Fruit fly (Drosophila melanogaster) whole organism, embryonic: ENCODE measurements around the gene vvl.

Experiments used
- Antp ChIP-seq: fragments of 200-800 bp; sonication (Bioruptor generic); optimal IDR thresholded peaks from 3 replicates; lab custom pipeline; 2016; ENCODE audit warnings: missing biosample characterization, missing genetic modification characterization
- Blimp-1 ChIP-seq: fragments of 200-800 bp; sonication (Bioruptor generic); optimal IDR thresholded peaks from 3 replicates; lab custom pipeline; 2018; ENCODE audit warnings: missing biosample characterization, missing genetic modification characterization, mild to moderate bottlenecking, moderate library complexity, missing genetic modification reagents
- CG10274 ChIP-seq: fragments of 200-800 bp; sonication (Bioruptor generic); optimal IDR thresholded peaks from 3 replicates; lab custom pipeline; 2017; ENCODE audit warnings: missing biosample characterization, mild to moderate bottlenecking, missing genetic modification characterization
- CG10959 ChIP-seq: fragments of 200-800 bp; sonication (Bioruptor generic); IDR thresholded peaks from 2 replicates; pipeline ENCODE4 v1.3.6; 2022; ENCODE audit warnings: missing biosample characterization, missing genetic modification characterization
- CG11504 ChIP-seq: fragments of 200-800 bp; sonication (Bioruptor generic); optimal IDR thresholded peaks from 3 replicates; lab custom pipeline; 2019; ENCODE audit warnings: missing biosample characterization, mild to moderate bottlenecking, missing genetic modification characterization, moderate library complexity
- CG1529 ChIP-seq: fragments of 200-800 bp; sonication (Bioruptor generic); optimal IDR thresholded peaks from 3 replicates; lab custom pipeline; 2018; ENCODE audit warnings: missing biosample characterization, missing genetic modification characterization
- CG17802 ChIP-seq: fragments of 200-800 bp; sonication (Bioruptor generic); optimal IDR thresholded peaks from 2 replicates; lab custom pipeline; 2018; ENCODE audit warnings: missing biosample characterization, mild to moderate bottlenecking, missing genetic modification characterization, moderate library complexity
- CG17829 ChIP-seq: fragments of 200-800 bp; optimal IDR thresholded peaks from 2 replicates; lab custom pipeline; 2019; ENCODE audit warnings: missing biosample characterization, mild to moderate bottlenecking, missing genetic modification characterization, moderate library complexity
- CG18262 ChIP-seq: fragments of 200-800 bp; optimal IDR thresholded peaks from 3 replicates; lab custom pipeline; 2019; ENCODE audit warnings: missing biosample characterization, mild to moderate bottlenecking, missing genetic modification characterization, moderate library complexity
- CG2678 ChIP-seq: fragments of 200-800 bp; sonication (Bioruptor generic); optimal IDR thresholded peaks from 3 replicates; lab custom pipeline; 2019; ENCODE audit warnings: missing biosample characterization, mild to moderate bottlenecking, missing genetic modification characterization, moderate library complexity
- CG2712 ChIP-seq: fragments of 200-800 bp; optimal IDR thresholded peaks from 3 replicates; lab custom pipeline; 2019; ENCODE audit warnings: missing biosample characterization, mild to moderate bottlenecking, missing genetic modification characterization, moderate library complexity
- CG2875 ChIP-seq: fragments of 200-800 bp; sonication (Bioruptor generic); optimal IDR thresholded peaks from 2 replicates; lab custom pipeline; 2017; ENCODE audit warnings: missing biosample characterization, mild to moderate bottlenecking, missing genetic modification characterization, missing genetic modification reagents
- CG2889 ChIP-seq: fragments of 200-800 bp; sonication (Bioruptor generic); IDR thresholded peaks from 3 replicates; pipeline ENCODE4 v1.3.6; 2022; ENCODE audit warnings: missing biosample characterization, missing genetic modification characterization
- CG31441 ChIP-seq: fragments of 200-800 bp; sonication (Bioruptor generic); IDR thresholded peaks from 2 replicates; pipeline ENCODE4 v1.3.6; 2022; ENCODE audit warnings: missing biosample characterization, missing genetic modification characterization
- CG34224 ChIP-seq: fragments of 200-800 bp; sonication (Bioruptor generic); IDR thresholded peaks from 3 replicates; pipeline ENCODE4 v1.3.6; 2022; ENCODE audit warnings: missing biosample characterization, missing genetic modification characterization; ENCODE audit not compliant: partially characterized antibody
- CG4404 ChIP-seq: fragments of 200-800 bp; sonication (Bioruptor generic); IDR thresholded peaks from 2 replicates; pipeline ENCODE4 v1.3.6; 2022; ENCODE audit warnings: missing biosample characterization, missing genetic modification characterization
- CG6689 ChIP-seq: fragments of 200-800 bp; sonication (Bioruptor generic); IDR thresholded peaks from 2 replicates; pipeline ENCODE4 v1.3.6; 2022; ENCODE audit warnings: missing biosample characterization, missing genetic modification characterization
- CG6813 ChIP-seq: fragments of 200-800 bp; sonication (Bioruptor generic); optimal IDR thresholded peaks from 2 replicates; lab custom pipeline; 2017; ENCODE audit warnings: missing biosample characterization, missing genetic modification characterization, mild to moderate bottlenecking, moderate library complexity, missing genetic modification reagents
- CG7271 ChIP-seq: fragments of 200-800 bp; sonication (Bioruptor generic); optimal IDR thresholded peaks from 2 replicates; lab custom pipeline; 2018; ENCODE audit warnings: missing biosample characterization, mild to moderate bottlenecking, missing genetic modification characterization, moderate library complexity
- Dp ChIP-seq: fragments of 200-800 bp; sonication (Bioruptor generic); optimal IDR thresholded peaks from 2 replicates; lab custom pipeline; 2018; ENCODE audit warnings: missing biosample characterization, mild to moderate bottlenecking, missing genetic modification characterization, moderate library complexity
- HLHmδ ChIP-seq: fragments of 200-800 bp; sonication (Bioruptor generic); optimal IDR thresholded peaks from 2 replicates; lab custom pipeline; 2018; ENCODE audit warnings: missing biosample characterization, mild to moderate bottlenecking, missing genetic modification characterization, moderate library complexity
- Mrtf ChIP-seq: fragments of 200-800 bp; sonication (Bioruptor generic); IDR thresholded peaks from 3 replicates; pipeline ENCODE4 v1.3.6; 2022; ENCODE audit warnings: missing biosample characterization, missing genetic modification characterization
- Nf-YA ChIP-seq: fragments of 200-800 bp; sonication (Bioruptor generic); IDR thresholded peaks from 2 replicates; pipeline ENCODE4 v1.3.6; 2022; ENCODE audit warnings: missing biosample characterization, missing genetic modification characterization
- Opbp ChIP-seq: fragments of 200-800 bp; sonication (Bioruptor generic); IDR thresholded peaks from 3 replicates; pipeline ENCODE4 v1.3.6; 2022; ENCODE audit warnings: missing biosample characterization, missing genetic modification characterization; ENCODE audit not compliant: partially characterized antibody
- Sox100B ChIP-seq: fragments of 200-800 bp; sonication (Bioruptor generic); optimal IDR thresholded peaks from 3 replicates; lab custom pipeline; 2018; ENCODE audit warnings: missing biosample characterization, mild to moderate bottlenecking, missing genetic modification characterization
- TFAM ChIP-seq: fragments of 200-800 bp; sonication (Bioruptor generic); optimal IDR thresholded peaks from 2 replicates; lab custom pipeline; 2017; ENCODE audit warnings: missing biosample characterization, missing genetic modification characterization, inconsistent platforms
- Taf1 ChIP-seq: fragments of 200-800 bp; sonication (Bioruptor generic); IDR thresholded peaks from 2 replicates; pipeline ENCODE4 v1.3.6; 2022; ENCODE audit warnings: missing biosample characterization, missing genetic modification characterization
- Xrp1 ChIP-seq: fragments of 200-800 bp; sonication (Bioruptor generic); IDR thresholded peaks from 2 replicates; pipeline ENCODE4 v1.3.6; 2022; ENCODE audit warnings: missing biosample characterization, missing genetic modification characterization
- crol ChIP-seq: fragments of 200-800 bp; sonication (Bioruptor generic); IDR thresholded peaks from 2 replicates; pipeline ENCODE4 v1.3.6; 2022; ENCODE audit warnings: missing biosample characterization, missing genetic modification characterization
- dimm ChIP-seq: fragments of 200-800 bp; sonication (Bioruptor generic); IDR thresholded peaks from 2 replicates; pipeline ENCODE4 v1.3.6; 2022; ENCODE audit warnings: missing biosample characterization, missing genetic modification characterization
- ems ChIP-seq: fragments of 200-800 bp; sonication (Bioruptor generic); optimal IDR thresholded peaks from 3 replicates; lab custom pipeline; 2016; ENCODE audit warnings: missing biosample characterization, missing genetic modification characterization
- hkb ChIP-seq, 2 experiments: fragments of 200-800 bp in 1 of 2; fragments of >200 bp in 1 of 2; sonication (Bioruptor generic) in 1 of 2; IDR thresholded peaks in 1 of 2; optimal IDR thresholded peaks in 1 of 2; 2 replicates each; pipeline versions ENCODE4 v1.3.6 to Lab custom; 2017 to 2022; ENCODE audit warnings: missing biosample characterization in 1 of 2, missing genetic modification characterization in 1 of 2
- ind ChIP-seq: fragments of 200-800 bp; sonication (Bioruptor generic); optimal IDR thresholded peaks from 3 replicates; lab custom pipeline; 2016; ENCODE audit warnings: missing biosample characterization, missing genetic modification characterization
- kni ChIP-seq: fragments of 200-800 bp; sonication (Bioruptor generic); optimal IDR thresholded peaks from 3 replicates; lab custom pipeline; 2017; ENCODE audit warnings: mild to moderate bottlenecking, missing biosample characterization, missing genetic modification reagents, missing genetic modification characterization
- lmd ChIP-seq: fragments of 200-800 bp; sonication (Bioruptor generic); IDR thresholded peaks from 2 replicates; pipeline ENCODE4 v1.3.6; 2022; ENCODE audit warnings: missing biosample characterization, missing genetic modification characterization
- lola ChIP-seq, 3 experiments: fragments of >200 bp in 2 of 3; fragments of 200-800 bp in 1 of 3; sonication (Bioruptor generic) in 1 of 3; optimal IDR thresholded peaks; 2 replicates each; lab custom pipeline; 2017 to 2019; ENCODE audit warnings: missing biosample characterization in 3 of 3, missing genetic modification characterization in 3 of 3, mild to moderate bottlenecking in 1 of 3, moderate library complexity in 1 of 3
- org-1 ChIP-seq: fragments of 200-800 bp; sonication (Bioruptor generic); optimal IDR thresholded peaks from 2 replicates; lab custom pipeline; 2017; ENCODE audit warnings: missing biosample characterization, missing genetic modification characterization
- otp ChIP-seq: fragments of 200-800 bp; sonication (Bioruptor generic); IDR thresholded peaks from 3 replicates; pipeline ENCODE4, ENCODE4 v1.3.6; 2022; ENCODE audit warnings: missing biosample characterization, missing genetic modification characterization
- prd ChIP-seq, 3 experiments: fragments of >200 bp in 2 of 3; fragments of 200-800 bp in 1 of 3; sonication (Bioruptor generic) in 1 of 3; optimal IDR thresholded peaks in 2 of 3; IDR thresholded peaks in 1 of 3; 2 replicates in 2 of 3; 3 replicates in 1 of 3; pipeline versions ENCODE4 v1.3.6 to Lab custom; 2017 to 2022; ENCODE audit warnings: missing biosample characterization in 1 of 3, missing genetic modification characterization in 1 of 3
- sc ChIP-seq, 3 experiments: fragments of >200 bp in 2 of 3; fragments of 200-800 bp in 1 of 3; sonication (Bioruptor generic) in 1 of 3; optimal IDR thresholded peaks; 2 replicates in 2 of 3; 3 replicates in 1 of 3; lab custom pipeline; 2017; ENCODE audit warnings: mild to moderate bottlenecking in 1 of 3, missing biosample characterization in 1 of 3, missing genetic modification characterization in 1 of 3, missing genetic modification reagents in 1 of 3
- sens ChIP-seq: fragments of 200-800 bp; sonication (Bioruptor generic); peaks from one replicate; lab custom pipeline; 2016; ENCODE audit warnings: missing biosample characterization, missing genetic modification characterization
- so ChIP-seq: fragments of 200-800 bp; sonication (Bioruptor generic); IDR thresholded peaks from 3 replicates; pipeline ENCODE4 v1.3.6; 2022; ENCODE audit warnings: missing biosample characterization, missing genetic modification characterization
- tna ChIP-seq: fragments of 200-800 bp; sonication (Bioruptor generic); IDR thresholded peaks from 2 replicates; pipeline ENCODE4 v1.3.6; 2022; ENCODE audit warnings: missing biosample characterization, missing genetic modification characterization; ENCODE audit not compliant: partially characterized antibody
- vvl ChIP-seq: fragments of 200-800 bp; sonication (Bioruptor generic); IDR thresholded peaks from 2 replicates; pipeline ENCODE4 v1.3.6; 2022; ENCODE audit warnings: missing biosample characterization, missing genetic modification characterization
- wor ChIP-seq: fragments of 200-800 bp; sonication (Bioruptor generic); IDR thresholded peaks from 2 replicates; pipeline ENCODE4 v1.3.6; 2022; ENCODE audit warnings: missing biosample characterization, missing genetic modification characterization
- zf30C ChIP-seq: fragments of 200-800 bp; sonication (Bioruptor generic); optimal IDR thresholded peaks from 3 replicates; lab custom pipeline; 2018; ENCODE audit warnings: missing biosample characterization, mild to moderate bottlenecking, missing genetic modification characterization

The vvl gene

dm6 chr3L:6834281-6835224, 44.6 kb downstream of the vvl start (continued):
- TF ChIP-seq CG17802 (tag; lab: Kevin White, UChicago) (no peak), CG31441 (peak; percentile 33; the same call in 1 of the 2 replicates), zf30C (GFP tag; lab: Kevin White, UChicago) (peak; percentile 4), CG6689 (peak; percentile 50), Dp (no peak), Blimp-1 (peak; percentile 29), CG4404 (peak; percentile 40; the same call in 1 of the 2 replicates), CG10274 (no peak), TFAM (GFP tag; lab: Kevin White, UChicago) (no peak), tna (GFP tag; lab: Robert Waterston, UW) (no peak), CG1529 (GFP tag; lab: Kevin White, UChicago) (no peak), otp (GFP tag; lab: Robert Waterston, UW) (no peak), lmd (GFP tag; lab: Robert Waterston, UW) (peak; percentile 35), wor (GFP tag; lab: Robert Waterston, UW) (no peak), Nf-YA (no peak), Sox100B (GFP tag; lab: Kevin White, UChicago) (peak; percentile 33), CG11504 (tag; lab: Kevin White, UChicago) (peak; percentile 12), Xrp1 (GFP tag; lab: Robert Waterston, UW) (peak; percentile 50), crol (GFP tag; lab: Robert Waterston, UW) (peak; percentile 90), Taf1 (no peak), CG34224 (GFP tag; lab: Robert Waterston, UW) (no peak), ems (GFP tag; lab: Kevin White, UChicago) (no peak), Mrtf (GFP tag; lab: Robert Waterston, UW) (no peak), dimm (GFP tag; lab: Robert Waterston, UW) (no peak), CG17829 (peak; percentile 8), sc (optimal IDR thresholded peaks at IDR 0.05; lab: Kevin White, UChicago) (no peak), sc (GFP tag; optimal IDR thresholded peaks at IDR 0.05; lab: Kevin White, UChicago) (no peak), CG10959 (peak; percentile 45; the same call in 1 of the 2 replicates), CG7271 (tag; lab: Kevin White, UChicago) (no peak), CG2875 (GFP tag; lab: Kevin White, UChicago) (no peak), CG2889 (GFP tag; lab: Robert Waterston, UW) (no peak), ind (GFP tag; lab: Kevin White, UChicago) (peak; percentile 10)

- peak; percentile 3 for TF ChIP-seq CG18262 (tag; lab: Kevin White, UChicago)
- no peak for TF ChIP-seq org-1 (GFP tag; lab: Kevin White, UChicago)
- TF ChIP-seq prd (optimal IDR thresholded peaks at IDR 0.05; lab: Kevin White, UChicago), result no peak
- peak; percentile 28; the same call in 1 of the 3 replicates for TF ChIP-seq prd (GFP tag; IDR thresholded peaks at IDR 0.05; lab: Robert Waterston, UW)
- peak; percentile 6 for TF ChIP-seq CG2712 (tag; lab: Kevin White, UChicago)
Observed at dm6 chr3L:6838489-6838888, 48.5 kb downstream of the vvl start.

dm6 chr3L:6839897-6840296, 49.9 kb downstream of the vvl start:
- TF ChIP-seq hkb (optimal IDR thresholded peaks at IDR 0.05; lab: Kevin White, UChicago), result no peak
- TF ChIP-seq hkb (GFP tag; IDR thresholded peaks at IDR 0.05; lab: Robert Waterston, UW), result 0 out of 2 replicates have a peak, but pooled peaks have one; percentile 39
- TF ChIP-seq kni (GFP tag; lab: Kevin White, UChicago), result peak; percentile 2
- peak; percentile 6 for TF ChIP-seq HLHmδ
- peak; percentile 2 for TF ChIP-seq CG2678 (tag; lab: Kevin White, UChicago)
- peak; percentile 68 for TF ChIP-seq vvl
- peak; percentile 39 for TF ChIP-seq CG6813 (GFP tag; lab: Kevin White, UChicago)
- 0 out of 3 replicates have a peak, but pooled peaks have one; percentile 14 for TF ChIP-seq so (GFP tag; lab: Robert Waterston, UW)
- no peak for TF ChIP-seq Opbp (GFP tag; lab: Robert Waterston, UW)
- no peak for TF ChIP-seq Antp (GFP tag; lab: Kevin White, UChicago)
- peak; percentile 34 for TF ChIP-seq sens (GFP tag; lab: Kevin White, UChicago)
- TF ChIP-seq lola (GFP tag; optimal IDR thresholded peaks at IDR 0.05; lab: Kevin White, UChicago), result no peak
